Fruit fly (Drosophila melanogaster) whole organism, embryonic: ENCODE data around the gene CG18302.
A peak's percentile ranks its signal among the peaks of the same experiment; 100 is the strongest.

Source experiments
- Aef1 ChIP-seq: fragments of 200-800 bp; sonication (Bioruptor generic); IDR thresholded peaks from 3 replicates; pipeline ENCODE4 v1.3.6; 2022; ENCODE audit warnings: missing biosample characterization, missing genetic modification characterization
- Antp ChIP-seq: fragments of 200-800 bp; sonication (Bioruptor generic); optimal IDR thresholded peaks from 3 replicates; lab custom pipeline; 2016; ENCODE audit warnings: missing biosample characterization, missing genetic modification characterization
- Awh ChIP-seq: fragments of 200-800 bp; sonication (Bioruptor generic); IDR thresholded peaks from 2 replicates; pipeline ENCODE4, ENCODE4 v1.3.6; 2022; ENCODE audit warnings: missing biosample characterization, missing genetic modification characterization
- BEAF-32 ChIP-seq: fragments of 200-800 bp; sonication (Bioruptor generic); optimal IDR thresholded peaks from 3 replicates; lab custom pipeline; 2017; ENCODE audit warnings: missing biosample characterization, missing genetic modification characterization, mild to moderate bottlenecking, moderate library complexity, missing genetic modification reagents
- Bdp1 ChIP-seq: fragments of 200-800 bp; sonication (Bioruptor generic); optimal IDR thresholded peaks from 3 replicates; lab custom pipeline; 2016; ENCODE audit warnings: missing biosample characterization, missing genetic modification characterization
- Bgb ChIP-seq: fragments of 200-800 bp; sonication (Bioruptor generic); IDR thresholded peaks from 2 replicates; pipeline ENCODE4 v1.3.6; 2022; ENCODE audit warnings: missing biosample characterization, missing genetic modification characterization; ENCODE audit not compliant: partially characterized antibody
- Blimp-1 ChIP-seq: fragments of 200-800 bp; sonication (Bioruptor generic); optimal IDR thresholded peaks from 3 replicates; lab custom pipeline; 2018; ENCODE audit warnings: missing biosample characterization, missing genetic modification characterization, mild to moderate bottlenecking, moderate library complexity, missing genetic modification reagents
- CG11695 ChIP-seq: fragments of 200-800 bp; sonication (Bioruptor generic); IDR thresholded peaks from 3 replicates; pipeline ENCODE4 v1.3.6; 2022; ENCODE audit warnings: missing biosample characterization, missing genetic modification characterization
- CG12942 ChIP-seq: fragments of 200-800 bp; sonication (Bioruptor generic); optimal IDR thresholded peaks from 3 replicates; lab custom pipeline; 2016; ENCODE audit warnings: missing biosample characterization, missing genetic modification characterization
- CG14710 ChIP-seq: fragments of 200-800 bp; sonication (Bioruptor generic); optimal IDR thresholded peaks from 3 replicates; lab custom pipeline; 2019; ENCODE audit warnings: missing biosample characterization, mild to moderate bottlenecking, missing genetic modification characterization, moderate library complexity
- CG15011 ChIP-seq: fragments of 200-800 bp; sonication (Bioruptor generic); optimal IDR thresholded peaks from 3 replicates; lab custom pipeline; 2018; ENCODE audit warnings: missing biosample characterization, mild to moderate bottlenecking, missing genetic modification characterization
- CG15601 ChIP-seq: fragments of 200-800 bp; sonication (Bioruptor generic); optimal IDR thresholded peaks from 3 replicates; lab custom pipeline; 2019; ENCODE audit warnings: missing biosample characterization, mild to moderate bottlenecking, missing genetic modification characterization, moderate library complexity
- CG16813 ChIP-seq: fragments of 200-800 bp; sonication (Bioruptor generic); IDR thresholded peaks from 3 replicates; pipeline ENCODE4 v1.3.6; 2022; ENCODE audit warnings: missing biosample characterization, missing genetic modification characterization; ENCODE audit not compliant: partially characterized antibody
- CG18011 ChIP-seq: fragments of 200-800 bp; sonication (Bioruptor generic); optimal IDR thresholded peaks from 2 replicates; lab custom pipeline; 2017; ENCODE audit warnings: missing biosample characterization, missing genetic modification characterization, mild to moderate bottlenecking, moderate library complexity, missing genotype
- CG30431 ChIP-seq: fragments of 200-800 bp; sonication (Bioruptor generic); optimal IDR thresholded peaks from 2 replicates; lab custom pipeline; 2017; ENCODE audit warnings: missing biosample characterization, missing genetic modification characterization
- CG5953 ChIP-seq: fragments of 200-800 bp; sonication (Bioruptor generic); IDR thresholded peaks from 2 replicates; pipeline ENCODE4 v1.3.6; 2022; ENCODE audit warnings: missing biosample characterization, missing genetic modification characterization
- CG6272 ChIP-seq: fragments of 200-800 bp; sonication (Bioruptor generic); IDR thresholded peaks from 2 replicates; pipeline ENCODE4 v1.3.6; 2022; ENCODE audit warnings: missing biosample characterization, missing genetic modification characterization
- CG6854 ChIP-seq: fragments of 200-800 bp; sonication (Bioruptor generic); optimal IDR thresholded peaks from 3 replicates; lab custom pipeline; 2017; ENCODE audit warnings: missing biosample characterization, mild to moderate bottlenecking, missing genetic modification characterization
- CTCF ChIP-seq: fragments of 200-800 bp; sonication (Bioruptor generic); optimal IDR thresholded peaks from 2 replicates; lab custom pipeline; 2017; ENCODE audit warnings: missing biosample characterization, mild to moderate bottlenecking, missing genetic modification characterization, moderate library complexity
- D19B ChIP-seq: fragments of 200-800 bp; sonication (Bioruptor generic); optimal IDR thresholded peaks from 2 replicates; lab custom pipeline; 2017; ENCODE audit warnings: missing biosample characterization, mild to moderate bottlenecking, missing genetic modification characterization
- Dp ChIP-seq: fragments of 200-800 bp; sonication (Bioruptor generic); optimal IDR thresholded peaks from 2 replicates; lab custom pipeline; 2018; ENCODE audit warnings: missing biosample characterization, mild to moderate bottlenecking, missing genetic modification characterization, moderate library complexity
- Hr51 ChIP-seq, 2 experiments: fragments of 200-800 bp; sonication (Bioruptor generic); optimal IDR thresholded peaks; 2 replicates in 1 of 2; 3 replicates in 1 of 2; lab custom pipeline; 2016 to 2018; ENCODE audit warnings: missing biosample characterization in 2 of 2, missing genetic modification characterization in 2 of 2, mild to moderate bottlenecking in 1 of 2, moderate library complexity in 1 of 2
- Jarid2 ChIP-seq: fragments of 200-800 bp; sonication (Bioruptor generic); optimal IDR thresholded peaks from 3 replicates; lab custom pipeline; 2017; ENCODE audit warnings: mild to moderate bottlenecking, missing biosample characterization, missing genetic modification reagents, missing genetic modification characterization
- Nf-YA ChIP-seq: fragments of 200-800 bp; sonication (Bioruptor generic); IDR thresholded peaks from 2 replicates; pipeline ENCODE4 v1.3.6; 2022; ENCODE audit warnings: missing biosample characterization, missing genetic modification characterization
- Optix ChIP-seq: fragments of 200-800 bp; sonication (Bioruptor generic); IDR thresholded peaks from 3 replicates; pipeline ENCODE4 v1.3.6; 2022; ENCODE audit warnings: missing biosample characterization, missing genetic modification characterization
- Six4 ChIP-seq: fragments of 200-800 bp; sonication (Bioruptor generic); optimal IDR thresholded peaks from 2 replicates; lab custom pipeline; 2016; ENCODE audit warnings: missing biosample characterization, missing genetic modification characterization
- Spps ChIP-seq: fragments of 200-800 bp; sonication (Bioruptor generic); optimal IDR thresholded peaks from 2 replicates; lab custom pipeline; 2018; ENCODE audit warnings: missing biosample characterization, mild to moderate bottlenecking, missing genetic modification characterization
- Xbp1 ChIP-seq: fragments of 200-800 bp; sonication (Bioruptor generic); optimal IDR thresholded peaks from 3 replicates; lab custom pipeline; 2016; ENCODE audit warnings: missing biosample characterization, mild to moderate bottlenecking, missing genetic modification characterization
- ase ChIP-seq: fragments of 200-800 bp; sonication (Bioruptor generic); IDR thresholded peaks from 3 replicates; pipeline ENCODE4 v1.3.6; 2022; ENCODE audit warnings: missing biosample characterization, missing genetic modification characterization
- bab2 ChIP-seq: fragments of 200-800 bp; sonication (Bioruptor generic); optimal IDR thresholded peaks from 2 replicates; lab custom pipeline; 2016; ENCODE audit warnings: missing biosample characterization, missing genetic modification characterization
- bcd ChIP-seq: fragments of 200-800 bp; sonication (Bioruptor generic); optimal IDR thresholded peaks from 2 replicates; lab custom pipeline; 2017; ENCODE audit warnings: missing biosample characterization, mild to moderate bottlenecking, missing genetic modification characterization
- chinmo ChIP-seq: fragments of 200-800 bp; sonication (Bioruptor generic); IDR thresholded peaks from 4 replicates; pipeline ENCODE4 v1.3.6; 2022; ENCODE audit warnings: missing biosample characterization, missing genetic modification characterization; ENCODE audit not compliant: partially characterized antibody
- ci ChIP-seq: fragments of 200-800 bp; sonication (Bioruptor generic); IDR thresholded peaks from 3 replicates; pipeline ENCODE4 v1.3.6; 2022; ENCODE audit warnings: missing biosample characterization, missing genetic modification characterization
- crp ChIP-seq, 2 experiments: fragments of 200-800 bp; sonication (Bioruptor generic); optimal IDR thresholded peaks; 2 replicates in 1 of 2; 3 replicates in 1 of 2; lab custom pipeline; 2017; ENCODE audit warnings: missing biosample characterization in 2 of 2, missing genetic modification characterization in 2 of 2, mild to moderate bottlenecking in 1 of 2, moderate library complexity in 1 of 2
- dm ChIP-seq: fragments of 200-800 bp; sonication (Bioruptor generic); optimal IDR thresholded peaks from 3 replicates; lab custom pipeline; 2016; ENCODE audit warnings: missing biosample characterization, missing genetic modification characterization
- gem ChIP-seq: fragments of 200-800 bp; sonication (Bioruptor generic); optimal IDR thresholded peaks from 2 replicates; lab custom pipeline; 2019; ENCODE audit warnings: missing biosample characterization, mild to moderate bottlenecking, missing genetic modification characterization, moderate library complexity
- grau ChIP-seq: fragments of 200-800 bp; optimal IDR thresholded peaks from 3 replicates; lab custom pipeline; 2019; ENCODE audit warnings: missing biosample characterization, mild to moderate bottlenecking, missing genetic modification characterization, moderate library complexity
- grn ChIP-seq: fragments of 200-800 bp; sonication (Bioruptor generic); optimal IDR thresholded peaks from 3 replicates; lab custom pipeline; 2017; ENCODE audit warnings: missing biosample characterization, missing genetic modification characterization
- gt ChIP-seq: fragments of 200-800 bp; sonication (Bioruptor generic); IDR thresholded peaks from 2 replicates; pipeline ENCODE4 v1.3.6; 2022; ENCODE audit warnings: missing biosample characterization, missing genetic modification characterization
- jing ChIP-seq: fragments of 200-800 bp; sonication (Bioruptor generic); optimal IDR thresholded peaks from 2 replicates; lab custom pipeline; 2018; ENCODE audit warnings: missing biosample characterization, mild to moderate bottlenecking, missing genetic modification characterization
- nerfin-2 ChIP-seq: fragments of 200-800 bp; sonication (Bioruptor generic); IDR thresholded peaks from 2 replicates; pipeline ENCODE4 v1.3.6; 2022; ENCODE audit warnings: missing biosample characterization, missing genetic modification characterization; ENCODE audit not compliant: partially characterized antibody
- ranshi ChIP-seq: fragments of 200-800 bp; sonication (Bioruptor generic); IDR thresholded peaks from 2 replicates; pipeline ENCODE4 v1.3.6; 2022; ENCODE audit warnings: missing biosample characterization, missing genetic modification characterization
- ro ChIP-seq: fragments of 200-800 bp; sonication (Bioruptor generic); IDR thresholded peaks from 2 replicates; pipeline ENCODE4 v1.3.6; 2022; ENCODE audit warnings: missing biosample characterization, missing genetic modification characterization
- sens ChIP-seq: fragments of 200-800 bp; sonication (Bioruptor generic); peaks from one replicate; lab custom pipeline; 2016; ENCODE audit warnings: missing biosample characterization, missing genetic modification characterization
- sisA ChIP-seq: fragments of 200-800 bp; sonication (Bioruptor generic); IDR thresholded peaks from 2 replicates; pipeline ENCODE4 v1.3.6; 2022; ENCODE audit warnings: missing biosample characterization, missing genetic modification characterization
- unpg ChIP-seq: fragments of 200-800 bp; sonication (Bioruptor generic); optimal IDR thresholded peaks from 3 replicates; lab custom pipeline; 2018; ENCODE audit warnings: missing biosample characterization, mild to moderate bottlenecking, missing genetic modification characterization, moderate library complexity
- z ChIP-seq: fragments of 200-800 bp; sonication (Bioruptor generic); IDR thresholded peaks from 3 replicates; pipeline ENCODE4 v1.3.6; 2022; ENCODE audit warnings: missing biosample characterization, missing genetic modification characterization
- zfh2 ChIP-seq: fragments of 200-800 bp; sonication (Bioruptor generic); optimal IDR thresholded peaks from 2 replicates; lab custom pipeline; 2016; ENCODE audit warnings: missing biosample characterization, missing genetic modification characterization

The CG18302 gene

DNA sequence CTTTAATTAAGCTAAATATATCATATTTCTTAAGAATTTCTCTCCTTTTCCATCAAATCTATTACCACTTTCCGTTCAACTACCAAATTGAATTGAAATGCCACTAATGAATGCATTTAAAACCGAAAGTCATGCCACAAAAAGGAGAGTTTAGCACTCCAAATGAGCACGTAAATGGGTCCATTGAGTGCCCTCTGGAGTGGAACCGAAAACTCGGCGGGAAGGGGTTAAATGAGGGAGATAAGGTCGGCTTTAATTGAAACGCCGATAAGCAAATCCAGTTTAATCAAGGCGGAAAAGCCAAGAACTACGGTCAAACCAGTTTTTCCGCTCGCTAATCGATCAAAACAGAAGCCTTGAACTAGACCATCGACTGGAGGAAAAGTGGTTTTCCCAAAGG lies 28.8 kb upstream of the CG18302 start:
- TF ChIP-seq BEAF-32 (GFP tag; lab: Kevin White, UChicago), result no peak
- TF ChIP-seq gem (tag; lab: Kevin White, UChicago), result peak; percentile 5
- no peak for TF ChIP-seq Aef1
- TF ChIP-seq chinmo (GFP tag; lab: Robert Waterston, UW), result 0 out of 4 replicates have a peak, but pooled peaks have one; percentile 17
- peak; percentile 76 for TF ChIP-seq Awh (GFP tag; lab: Robert Waterston, UW)
- TF ChIP-seq CG15601 (tag; lab: Kevin White, UChicago), result peak; percentile 57
- peak; percentile 60 for TF ChIP-seq Blimp-1 (GFP tag; lab: Kevin White, UChicago)
- no peak for TF ChIP-seq CG14710
- no peak for TF ChIP-seq Jarid2 (GFP tag; lab: Kevin White, UChicago)
- TF ChIP-seq z (GFP tag; lab: Robert Waterston, UW), result peak; percentile 82
- peak; percentile 33 for TF ChIP-seq grn
- peak; percentile 46 for TF ChIP-seq sens (GFP tag; lab: Kevin White, UChicago)

- TF ChIP-seq Nf-YA (GFP tag; lab: Robert Waterston, UW) (no peak), CTCF (GFP tag; lab: Kevin White, UChicago) (peak; percentile 75), D19B (no peak), ranshi (GFP tag; lab: Robert Waterston, UW) (peak; percentile 5; the same call in 1 of the 2 replicates), ci (peak; percentile 49; the same call in 2 of the 3 replicates), ase (peak; percentile 40; the same call in 1 of the 3 replicates), Bdp1 (peak; percentile 43), crp (GFP tag; optimal IDR thresholded peaks at IDR 0.05; lab: Kevin White, UChicago) (peak; percentile 76 to 98), CG11695 (GFP tag; lab: Robert Waterston, UW) (no peak), CG6272 (no peak), ro (GFP tag; lab: Robert Waterston, UW) (no peak), Spps (tag; lab: Kevin White, UChicago) (no peak), dm (GFP tag; lab: Kevin White, UChicago) (peak; percentile 28), Hr51 (GFP tag; optimal IDR thresholded peaks at IDR 0.05; lab: Kevin White, UChicago) (peak in 1 of 2 experiments; percentile 26), Six4 (GFP tag; lab: Kevin White, UChicago) (no peak), Dp (peak; percentile 94), zfh2 (GFP tag; lab: Kevin White, UChicago) (peak; percentile 42), nerfin-2 (GFP tag; lab: Robert Waterston, UW) (0 out of 2 replicates have a peak, but pooled peaks have one; percentile 12), CG18011 (peak; percentile 27), bab2 (GFP tag; lab: Kevin White, UChicago) (peak; percentile 34), CG12942 (peak; percentile 6), CG5953 (GFP tag; lab: Robert Waterston, UW) (peak; percentile 41; the same call in 1 of the 2 replicates), unpg (GFP tag; lab: Kevin White, UChicago) (no peak), CG30431 (no peak), Antp (GFP tag; lab: Kevin White, UChicago) (peak; percentile 35), sisA (GFP tag; lab: Robert Waterston, UW) (no peak), CG16813 (GFP tag; lab: Robert Waterston, UW) (no peak), CG15011 (GFP tag; lab: Kevin White, UChicago) (no peak), Bgb (GFP tag; lab: Robert Waterston, UW) (peak; percentile 75), jing (GFP tag; lab: Kevin White, UChicago) (no peak), grau (tag; lab: Kevin White, UChicago) (peak; percentile 29), Xbp1 (GFP tag; lab: Kevin White, UChicago) (peak; percentile 26), bcd (GFP tag; lab: Kevin White, UChicago) (peak; percentile 57), Optix (GFP tag; lab: Robert Waterston, UW) (0 out of 3 replicates have a peak, but pooled peaks have one; percentile 8), CG14710 (peak; percentile 81), gt (no peak), CG6854 (GFP tag; lab: Kevin White, UChicago) (peak; percentile 44)
Observed at dm6 chr2L:10506557-10507252, 27.4 kb upstream of the CG18302 start, which contains the start of the genes Myo31DF and CG6094. Myo31DF (minus strand) TSS chr2L:10506779. CG6094 (plus strand) TSS chr2L:10507081.
